Fruit fly (Drosophila melanogaster) whole organism, prepupa: ENCODE measurements around the gene Cad87A.

Source experiments
- CG10631 ChIP-seq: fragments of 200-800 bp; sonication (Bioruptor generic); optimal IDR thresholded peaks from 2 replicates; lab custom pipeline; 2016; ENCODE audit warnings: missing biosample characterization, missing genetic modification characterization
- CG31627 ChIP-seq: fragments of 200-800 bp; sonication (Bioruptor generic); optimal IDR thresholded peaks from 3 replicates; lab custom pipeline; 2016; ENCODE audit warnings: missing biosample characterization, missing genetic modification characterization
- Eip78C ChIP-seq: fragments of 200-800 bp; sonication (Bioruptor generic); peaks from one replicate; lab custom pipeline; 2016; ENCODE audit warnings: missing biosample characterization, missing genetic modification characterization
- Ets21C ChIP-seq: fragments of 200-800 bp; sonication (Bioruptor generic); optimal IDR thresholded peaks from 3 replicates; lab custom pipeline; 2016; ENCODE audit warnings: missing biosample characterization, missing genetic modification characterization
- Sox15 ChIP-seq: fragments of 200-800 bp; sonication (Bioruptor generic); optimal IDR thresholded peaks from 3 replicates; lab custom pipeline; 2016; ENCODE audit warnings: missing biosample characterization, missing genetic modification characterization
- fd85E ChIP-seq: fragments of 200-800 bp; sonication (Bioruptor generic); optimal IDR thresholded peaks from 3 replicates; lab custom pipeline; 2016; ENCODE audit warnings: missing biosample characterization, missing genetic modification characterization
- net ChIP-seq: fragments of 200-800 bp; sonication (Bioruptor generic); optimal IDR thresholded peaks from 3 replicates; lab custom pipeline; 2016; ENCODE audit warnings: missing biosample characterization, missing genetic modification characterization

- TF ChIP-seq Ets21C (GFP tag; lab: Kevin White, UChicago) (no peak), Eip78C (GFP tag; lab: Kevin White, UChicago) (no peak), Sox15 (no peak), net (GFP tag; lab: Kevin White, UChicago) (no peak), CG10631 (GFP tag; lab: Kevin White, UChicago) (no peak), fd85E (no peak), CG31627 (peak; percentile 28)
These were observed 46.0 kb downstream of the Cad87A start for dm6 chr3R:11902893-11903292.
